Worm (Caenorhabditis elegans) whole organism, early embryonic: ENCODE measurements around the gene T28F12.1.

Source experiments
- B0310.2 ChIP-seq: sonication (generic microtip); optimal IDR thresholded peaks from 2 replicates; lab custom pipeline; 2016; ENCODE audit warnings: mild to moderate bottlenecking, missing genetic modification characterization, missing compliant biosample characterization
- aly-1 ChIP-seq: sonication (generic microtip); optimal IDR thresholded peaks from 2 replicates; lab custom pipeline; 2016; ENCODE audit warnings: missing genetic modification characterization, missing compliant biosample characterization
- ama-1 ChIP-seq: fragments of 150-350 bp; optimal IDR thresholded peaks from 2 replicates; lab custom pipeline; 2014
- flt-1 ChIP-seq: fragments of 200-800 bp; sonication (Bioruptor generic); IDR thresholded peaks from 2 replicates; pipeline ENCODE4 v1.3.6; 2022; ENCODE audit warnings: missing genetic modification characterization, missing compliant biosample characterization
- pes-1 ChIP-seq: fragments of 200-800 bp; sonication (Bioruptor generic); IDR thresholded peaks from 2 replicates; pipeline ENCODE4 v1.3.6; 2022; ENCODE audit warnings: missing genetic modification reagents, missing genetic modification characterization, missing compliant biosample characterization
- sea-1 ChIP-seq: fragments of 200-800 bp; sonication (Bioruptor generic); conservative IDR thresholded peaks from 2 replicates; pipeline ENCODE4 v1.3.6; 2022; ENCODE audit warnings: missing genetic modification characterization, missing compliant biosample characterization
- tbx-11 ChIP-seq: fragments of 200-800 bp; sonication (Bioruptor generic); IDR thresholded peaks from 2 replicates; pipeline ENCODE4 v1.3.6; 2022; ENCODE audit warnings: missing genetic modification characterization, missing compliant biosample characterization
- tbx-37 ChIP-seq: fragments of 200-800 bp; sonication (Bioruptor generic); conservative IDR thresholded peaks from 2 replicates; pipeline ENCODE4 v1.3.6; 2022; ENCODE audit warnings: missing genetic modification reagents, missing genetic modification characterization, missing compliant biosample characterization

DNA sequence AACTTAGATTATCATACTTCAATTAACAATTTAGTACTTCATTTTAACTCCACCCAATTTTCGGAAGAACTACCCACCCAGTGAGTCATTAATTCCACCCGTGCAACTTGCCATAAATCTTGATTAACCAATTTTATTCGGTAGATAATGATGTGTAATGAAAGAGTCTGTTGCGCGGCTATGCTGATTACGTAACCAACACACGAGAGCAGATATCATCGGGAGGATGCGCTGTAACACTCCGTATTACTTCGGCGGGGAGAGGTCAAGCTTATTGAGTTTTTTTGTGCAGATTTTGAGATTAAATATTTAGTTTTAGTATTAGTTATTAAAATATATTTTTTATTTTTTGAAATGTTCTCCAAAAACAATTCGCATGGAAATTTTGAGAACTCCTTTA lies 23.8 kb upstream of the T28F12.1 start:
- TF ChIP-seq sea-1 (GFP tag; lab: Robert Waterston, UW) (no peak), aly-1 (tag; lab: Kevin White, UChicago) (no peak), ama-1 (lab: Kevin White, UChicago) (no peak), tbx-11 (GFP tag; lab: Robert Waterston, UW) (no peak), tbx-37 (GFP tag; lab: Robert Waterston, UW) (no peak), B0310.2 (no peak), pes-1 (GFP tag; lab: Robert Waterston, UW) (no peak), flt-1 (GFP tag; lab: Robert Waterston, UW) (no peak)
